Worm (Caenorhabditis elegans) whole organism, L4 larva: ENCODE measurements around the gene R07E3.7.
A peak's percentile ranks its signal among the peaks of the same experiment; 100 is the strongest.

ENCODE experiments used
- F26F4.8 ChIP-seq: fragments of 200-800 bp; sonication (Bioruptor generic); conservative IDR thresholded peaks from 2 replicates; pipeline ENCODE4 v1.3.6; 2022; ENCODE audit warnings: missing genetic modification characterization, missing compliant biosample characterization
- F44E2.7 ChIP-seq: fragments of 200-800 bp; sonication (Bioruptor generic); IDR thresholded peaks from 2 replicates; pipeline ENCODE4 v2.1.2; 2022; ENCODE audit warnings: missing genetic modification characterization, missing compliant biosample characterization
- F49E8.2 ChIP-seq: sonication (generic microtip); optimal IDR thresholded peaks from 2 replicates; lab custom pipeline; 2016; ENCODE audit warnings: missing compliant biosample characterization, mild to moderate bottlenecking, missing genetic modification characterization, borderline replicate concordance
- R02D3.7 ChIP-seq: fragments of 150-350 bp; sonication (generic microtip); optimal IDR thresholded peaks from 3 replicates; lab custom pipeline; 2014; ENCODE audit warnings: missing biosample characterization, missing genetic modification characterization
- T20F7.1 ChIP-seq: fragments of 200-800 bp; sonication (Bioruptor generic); optimal IDR thresholded peaks from 2 replicates; lab custom pipeline; 2018; ENCODE audit warnings: mild to moderate bottlenecking, missing genetic modification characterization, missing compliant biosample characterization
- Y5F2A.4 ChIP-seq: fragments of 200-800 bp; sonication (Bioruptor generic); optimal IDR thresholded peaks from 2 replicates; lab custom pipeline; 2018; ENCODE audit warnings: mild to moderate bottlenecking, missing genetic modification characterization, missing compliant biosample characterization
- ZK337.2 ChIP-seq: fragments of 200-800 bp; sonication (Bioruptor generic); IDR thresholded peaks from 2 replicates; pipeline ENCODE4 v1.3.6; 2022; ENCODE audit warnings: missing genetic modification reagents, missing genetic modification characterization, missing compliant biosample characterization
- ama-1 ChIP-seq: fragments of 150-350 bp; optimal IDR thresholded peaks from 2 replicates; lab custom pipeline; 2014; ENCODE audit warnings: inconsistent platforms, mixed read lengths
- ceh-44 ChIP-seq: fragments of 200-800 bp; sonication (Bioruptor generic); IDR thresholded peaks from 2 replicates; pipeline ENCODE4 v1.3.6; 2022; ENCODE audit warnings: missing genetic modification reagents, missing genetic modification characterization, missing compliant biosample characterization
- ceh-62 ChIP-seq: sonication (generic microtip); optimal IDR thresholded peaks from 2 replicates; lab custom pipeline; 2017; ENCODE audit warnings: missing biosample characterization, missing genetic modification characterization
- ces-1 ChIP-seq: fragments of 150-350 bp; sonication (generic microtip); optimal IDR thresholded peaks from 4 replicates; lab custom pipeline; 2014; ENCODE audit warnings: missing biosample characterization, missing genetic modification reagents, missing genetic modification characterization
- daf-16 ChIP-seq, 3 experiments: sonication (generic microtip); optimal IDR thresholded peaks; 2 replicates each; lab custom pipeline; 2016 to 2017; ENCODE audit warnings: missing genetic modification characterization in 3 of 3, missing genetic modification reagents in 3 of 3, mild to moderate bottlenecking in 2 of 3, missing compliant biosample characterization in 2 of 3, missing biosample characterization in 1 of 3, moderate library complexity in 1 of 3
- dmd-6 ChIP-seq: fragments of 200-800 bp; sonication (Bioruptor generic); IDR thresholded peaks from 2 replicates; pipeline ENCODE4 v1.3.6; 2022; ENCODE audit warnings: missing genetic modification reagents, missing genetic modification characterization, missing compliant biosample characterization
- dmd-9 ChIP-seq: fragments of 200-800 bp; sonication (Bioruptor generic); IDR thresholded peaks from 2 replicates; pipeline ENCODE4 v1.3.6; 2022; ENCODE audit warnings: missing genetic modification reagents, missing genetic modification characterization, missing compliant biosample characterization
- duxl-1 ChIP-seq: sonication (generic microtip); optimal IDR thresholded peaks from 2 replicates; lab custom pipeline; 2016; ENCODE audit warnings: mild to moderate bottlenecking, missing genetic modification characterization, moderate library complexity, missing compliant biosample characterization; ENCODE audit not compliant: poor library complexity
- dve-1 ChIP-seq: sonication (generic microtip); optimal IDR thresholded peaks from 2 replicates; lab custom pipeline; 2017; ENCODE audit warnings: antibody characterized with exemption, mild to moderate bottlenecking, missing genetic modification characterization, missing compliant biosample characterization; ENCODE audit not compliant: insufficient read depth
- egl-27 ChIP-seq: sonication (generic microtip); optimal IDR thresholded peaks from 3 replicates; lab custom pipeline; 2017; ENCODE audit warnings: missing biosample characterization, missing genetic modification reagents, missing genetic modification characterization
- hif-1 ChIP-seq, 2 experiments: sonication (generic microtip); optimal IDR thresholded peaks; 2 replicates each; lab custom pipeline; 2016 to 2017; ENCODE audit warnings: missing compliant biosample characterization in 2 of 2, missing genetic modification characterization in 2 of 2, missing genetic modification reagents in 2 of 2, missing genotype in 2 of 2, mild to moderate bottlenecking in 1 of 2
- hlh-11 ChIP-seq: fragments of 200-800 bp; sonication (Bioruptor generic); optimal IDR thresholded peaks from 2 replicates; lab custom pipeline; 2018; ENCODE audit warnings: mild to moderate bottlenecking, missing genetic modification characterization, missing compliant biosample characterization
- hlh-30 ChIP-seq: sonication (generic microtip); optimal IDR thresholded peaks from 2 replicates; lab custom pipeline; 2017; ENCODE audit warnings: antibody characterized with exemption, mild to moderate bottlenecking, missing genetic modification characterization, missing compliant biosample characterization; ENCODE audit not compliant: insufficient read depth
- hmg-1.1 ChIP-seq: fragments of 200-800 bp; sonication (Bioruptor generic); IDR thresholded peaks from 2 replicates; pipeline ENCODE4 v1.3.6; 2022; ENCODE audit warnings: missing genetic modification reagents, missing genetic modification characterization, missing compliant biosample characterization
- lin-1 ChIP-seq: fragments of 200-800 bp; sonication (Bioruptor generic); IDR thresholded peaks from 2 replicates; pipeline ENCODE4 v1.3.6; 2022; ENCODE audit warnings: missing genetic modification reagents, missing genetic modification characterization, missing compliant biosample characterization
- lin-29 ChIP-seq: fragments of 200-800 bp; sonication (Bioruptor generic); IDR thresholded peaks from 2 replicates; pipeline ENCODE4 v1.3.6; 2022; ENCODE audit warnings: missing genetic modification reagents, missing genetic modification characterization, missing compliant biosample characterization
- lir-3 ChIP-seq: sonication (generic microtip); optimal IDR thresholded peaks from 2 replicates; lab custom pipeline; 2016; ENCODE audit warnings: mild to moderate bottlenecking, missing genetic modification characterization, missing compliant biosample characterization
- lsy-2 ChIP-seq, 2 experiments: fragments of 150-350 bp in 1 of 2; sonication (generic microtip) in 1 of 2; optimal IDR thresholded peaks; 2 replicates each; lab custom pipeline; 2014 to 2017; ENCODE audit warnings: missing biosample characterization in 2 of 2, missing genetic modification characterization in 2 of 2
- mdl-1 ChIP-seq, 2 experiments: fragments of 150-350 bp in 1 of 2; sonication (generic microtip) in 1 of 2; optimal IDR thresholded peaks; 2 replicates each; lab custom pipeline; 2014 to 2017; ENCODE audit warnings: missing biosample characterization in 2 of 2, missing genetic modification characterization in 2 of 2
- mep-1 ChIP-seq: fragments of 150-350 bp; sonication (generic microtip); optimal IDR thresholded peaks from 3 replicates; lab custom pipeline; 2014; ENCODE audit warnings: missing biosample characterization, missing genetic modification characterization
- mxl-2 ChIP-seq: fragments of 200-800 bp; sonication (Bioruptor generic); conservative IDR thresholded peaks from 2 replicates; pipeline ENCODE4 v1.3.6; 2022; ENCODE audit warnings: missing genetic modification reagents, missing genetic modification characterization, missing compliant biosample characterization
- mxl-3 ChIP-seq: fragments of 200-800 bp; sonication (Bioruptor generic); optimal IDR thresholded peaks from 2 replicates; lab custom pipeline; 2018; ENCODE audit warnings: mild to moderate bottlenecking, missing genetic modification characterization, missing compliant biosample characterization
- nhr-10 ChIP-seq: fragments of 150-350 bp; optimal IDR thresholded peaks from 2 replicates; lab custom pipeline; 2014; ENCODE audit warnings: missing biosample characterization, missing genetic modification characterization
- nhr-102 ChIP-seq: sonication (generic microtip); optimal IDR thresholded peaks from 2 replicates; lab custom pipeline; 2016; ENCODE audit warnings: mild to moderate bottlenecking, missing genetic modification characterization, moderate library complexity, missing compliant biosample characterization
- nhr-11 ChIP-seq: fragments of 150-350 bp; optimal IDR thresholded peaks from 2 replicates; lab custom pipeline; 2014; ENCODE audit warnings: missing biosample characterization, missing genetic modification characterization
- nhr-28 ChIP-seq: fragments of 150-350 bp; optimal IDR thresholded peaks from 2 replicates; lab custom pipeline; 2014; ENCODE audit warnings: missing biosample characterization, missing genetic modification characterization
- nhr-6 ChIP-seq: fragments of 150-350 bp; optimal IDR thresholded peaks from 2 replicates; lab custom pipeline; 2014; ENCODE audit warnings: missing biosample characterization, missing genetic modification characterization
- php-3 ChIP-seq: fragments of 200-800 bp; sonication (Bioruptor generic); IDR thresholded peaks from 2 replicates; pipeline ENCODE4 v1.3.6; 2022; ENCODE audit warnings: missing genetic modification reagents, missing genetic modification characterization, missing compliant biosample characterization
- pqm-1 ChIP-seq: sonication (generic microtip); optimal IDR thresholded peaks from 2 replicates; lab custom pipeline; 2017; ENCODE audit warnings: missing biosample characterization, missing genetic modification characterization
- rbr-2 ChIP-seq: sonication (generic microtip); optimal IDR thresholded peaks from 2 replicates; lab custom pipeline; 2016; ENCODE audit warnings: missing genotype, missing genetic modification characterization, missing compliant biosample characterization
- set-16 ChIP-seq: fragments of 200-800 bp; sonication (Bioruptor generic); IDR thresholded peaks from 2 replicates; pipeline ENCODE4 v1.3.6; 2022; ENCODE audit warnings: missing genetic modification reagents, missing genetic modification characterization, missing compliant biosample characterization
- spr-1 ChIP-seq: sonication (generic microtip); optimal IDR thresholded peaks from 2 replicates; lab custom pipeline; 2016; ENCODE audit warnings: mild to moderate bottlenecking, missing genetic modification characterization, missing compliant biosample characterization
- spr-3 ChIP-seq: fragments of 200-800 bp; sonication (Bioruptor generic); optimal IDR thresholded peaks from 2 replicates; lab custom pipeline; 2018; ENCODE audit warnings: mild to moderate bottlenecking, missing genetic modification characterization, missing compliant biosample characterization
- tra-1 ChIP-seq: fragments of 200-800 bp; sonication (Bioruptor generic); IDR thresholded peaks from 2 replicates; pipeline ENCODE4 v1.3.6; 2022; ENCODE audit warnings: missing genetic modification reagents, missing genetic modification characterization, missing compliant biosample characterization
- unc-62 ChIP-seq, 3 experiments: fragments of 150-350 bp in 1 of 3; sonication (generic microtip); optimal IDR thresholded peaks in 2 of 3; peaks in 1 of 3; 1 replicate in 1 of 3; 2 replicates in 2 of 3; lab custom pipeline; 2014 to 2017; ENCODE audit warnings: missing biosample characterization in 3 of 3, missing genetic modification characterization in 3 of 3, missing genetic modification reagents in 3 of 3, missing genotype in 1 of 3
- vab-7 ChIP-seq: fragments of 200-800 bp; sonication (Bioruptor generic); IDR thresholded peaks from 2 replicates; pipeline ENCODE4 v1.3.6; 2022; ENCODE audit warnings: missing genetic modification reagents, missing genetic modification characterization, missing compliant biosample characterization
- zag-1 ChIP-seq: fragments of 150-350 bp; optimal IDR thresholded peaks from 2 replicates; lab custom pipeline; 2014; ENCODE audit warnings: missing biosample characterization, missing genetic modification characterization
- zfp-2 ChIP-seq: sonication (generic microtip); optimal IDR thresholded peaks from 2 replicates; lab custom pipeline; 2016; ENCODE audit warnings: mild to moderate bottlenecking, missing genetic modification characterization, missing compliant biosample characterization
- zip-11 ChIP-seq: fragments of 200-800 bp; sonication (Bioruptor generic); IDR thresholded peaks from 2 replicates; pipeline ENCODE4 v1.3.6; 2022; ENCODE audit warnings: missing genetic modification characterization, missing compliant biosample characterization

The R07E3.7 gene

DNA sequence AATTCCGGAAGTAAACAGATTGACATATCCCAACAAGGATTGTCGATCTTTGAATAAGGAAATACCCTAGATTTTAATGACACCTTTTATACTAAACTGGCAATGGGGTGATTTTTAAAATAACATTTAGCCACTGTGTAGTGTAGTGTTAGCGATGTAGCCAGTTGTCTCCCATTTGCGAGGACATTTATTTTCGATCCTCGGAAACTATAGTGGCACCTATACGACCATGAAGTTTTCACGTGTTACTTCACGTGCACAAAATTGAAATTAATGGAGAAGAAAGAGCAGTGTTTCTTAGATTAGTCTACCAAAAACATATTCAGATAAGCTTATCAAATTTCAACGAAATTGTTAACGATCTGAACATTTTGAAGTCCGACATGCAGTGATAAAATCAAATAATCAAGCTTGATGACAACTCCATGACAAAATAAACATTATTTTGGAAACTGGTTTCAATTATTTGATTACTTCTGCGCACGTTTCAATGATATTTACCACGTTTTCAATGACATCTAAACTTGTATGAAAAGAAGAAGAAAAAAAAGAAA lies 22.2 kb downstream of the R07E3.7 start, which contains the start of gene R07E3.4 (continued):
- TF ChIP-seq egl-27 (tag; lab: Kevin White, UChicago) (no peak), ces-1 (GFP tag; lab: Kevin White, UChicago) (no peak), unc-62 (GFP tag; optimal IDR thresholded peaks at IDR 0.05 in 1 of 2; lab: Kevin White, UChicago) (no peak), unc-62 (tag; optimal IDR thresholded peaks at IDR 0.05; lab: Kevin White, UChicago) (no peak)

- TF ChIP-seq dve-1 (tag; lab: Kevin White, UChicago) (peak; percentile 54), zag-1 (tag; lab: Kevin White, UChicago) (no peak), php-3 (peak; percentile 14; the same call in 1 of the 2 replicates), nhr-6 (tag; lab: Kevin White, UChicago) (peak; percentile 19), zip-11 (GFP tag; lab: Robert Waterston, UW) (no peak), F49E8.2 (tag; lab: Kevin White, UChicago) (no peak), tra-1 (GFP tag; lab: Robert Waterston, UW) (peak; percentile 24), spr-1 (tag; lab: Kevin White, UChicago) (peak; percentile 12), mxl-2 (peak; percentile 99), dmd-6 (GFP tag; lab: Robert Waterston, UW) (peak; percentile 61), lin-1 (GFP tag; lab: Robert Waterston, UW) (0 out of 2 replicates have a peak, but pooled peaks have one; percentile 19), vab-7 (GFP tag; lab: Robert Waterston, UW) (no peak), lsy-2 (tag; optimal IDR thresholded peaks at IDR 0.05; lab: Kevin White, UChicago) (peak in 1 of 2 experiments; percentile 14), nhr-28 (tag; lab: Kevin White, UChicago) (peak; percentile 57), set-16 (GFP tag; lab: Robert Waterston, UW) (peak; percentile 51), nhr-10 (no peak), ZK337.2 (no peak), hlh-30 (tag; lab: Kevin White, UChicago) (peak; percentile 35), pqm-1 (tag; lab: Kevin White, UChicago) (peak; percentile 56), hif-1 (tag; optimal IDR thresholded peaks at IDR 0.05; lab: Kevin White, UChicago) (peak in 1 of 2 experiments; percentile 25), zfp-2 (tag; lab: Kevin White, UChicago) (no peak), rbr-2 (tag; lab: Kevin White, UChicago) (no peak), ceh-62 (tag; lab: Kevin White, UChicago) (no peak), mdl-1 (tag; optimal IDR thresholded peaks at IDR 0.05; lab: Kevin White, UChicago) (peak; percentile 77 to 88), dmd-9 (GFP tag; lab: Robert Waterston, UW) (no peak), F44E2.7 (GFP tag; lab: Robert Waterston, UW) (no peak), duxl-1 (tag; lab: Kevin White, UChicago) (peak; percentile 24), hlh-11 (tag; lab: Kevin White, UChicago) (peak; percentile 79), hmg-1.1 (GFP tag; lab: Robert Waterston, UW) (0 out of 2 replicates have a peak, but pooled peaks have one; percentile 17), ceh-44 (GFP tag; lab: Robert Waterston, UW) (no peak), mxl-3 (peak; percentile 64), unc-62 (GFP tag; optimal IDR thresholded peaks at IDR 0.05 in 1 of 2; lab: Kevin White, UChicago) (peak in 1 of 2 experiments; percentile 38), unc-62 (tag; optimal IDR thresholded peaks at IDR 0.05; lab: Kevin White, UChicago) (no peak), lin-29 (no peak), nhr-102 (tag; lab: Kevin White, UChicago) (no peak), F26F4.8 (GFP tag; lab: Robert Waterston, UW) (no peak), ama-1 (no peak), Y5F2A.4 (GFP tag; lab: Kevin White, UChicago) (no peak), T20F7.1 (GFP tag; lab: Kevin White, UChicago) (peak; percentile 55), R02D3.7 (no peak), lir-3 (tag; lab: Kevin White, UChicago) (no peak), daf-16 (GFP tag; optimal IDR thresholded peaks at IDR 0.05; lab: Kevin White, UChicago) (no peak), daf-16 (tag; optimal IDR thresholded peaks at IDR 0.05; lab: Kevin White, UChicago) (peak; percentile 17), mep-1 (tag; lab: Kevin White, UChicago) (peak; percentile 38), nhr-11 (tag; lab: Kevin White, UChicago) (peak; percentile 46), spr-3 (GFP tag; lab: Kevin White, UChicago) (no peak)
These were observed 23.4 kb downstream of the R07E3.7 start for ce11 chrX:10332035-10332614.
